Fruit fly (Drosophila melanogaster) whole organism, prepupa: ENCODE data around the gene lili.

ENCODE experiments used
- CG10631 ChIP-seq: fragments of 200-800 bp; sonication (Bioruptor generic); optimal IDR thresholded peaks from 2 replicates; lab custom pipeline; 2016; ENCODE audit warnings: missing biosample characterization, missing genetic modification characterization
- CG10669 ChIP-seq: fragments of 200-800 bp; sonication (Bioruptor generic); optimal IDR thresholded peaks from 3 replicates; lab custom pipeline; 2018; ENCODE audit warnings: missing biosample characterization, mild to moderate bottlenecking, missing genetic modification characterization, moderate library complexity
- CG15336 ChIP-seq: fragments of 200-800 bp; sonication (Bioruptor generic); IDR thresholded peaks from 2 replicates; pipeline ENCODE4 v1.3.6; 2022; ENCODE audit warnings: missing biosample characterization, missing genetic modification characterization
- CG1621 ChIP-seq: fragments of 200-800 bp; sonication (Bioruptor generic); optimal IDR thresholded peaks from 3 replicates; lab custom pipeline; 2018; ENCODE audit warnings: missing biosample characterization, mild to moderate bottlenecking, missing genetic modification characterization
- CG16779 ChIP-seq: fragments of 200-800 bp; sonication (Bioruptor generic); optimal IDR thresholded peaks from 3 replicates; lab custom pipeline; 2017; ENCODE audit warnings: missing biosample characterization, mild to moderate bottlenecking, missing genetic modification characterization
- CG3032 ChIP-seq: fragments of 200-800 bp; optimal IDR thresholded peaks from 2 replicates; lab custom pipeline; 2019; ENCODE audit warnings: missing biosample characterization, mild to moderate bottlenecking, missing genetic modification characterization, moderate library complexity
- CG32006 ChIP-seq: fragments of 200-800 bp; sonication (Bioruptor generic); optimal IDR thresholded peaks from 3 replicates; lab custom pipeline; 2017; ENCODE audit warnings: missing biosample characterization, mild to moderate bottlenecking, missing genetic modification characterization
- CG4318 ChIP-seq: fragments of 200-800 bp; sonication (Bioruptor generic); optimal IDR thresholded peaks from 3 replicates; lab custom pipeline; 2017; ENCODE audit warnings: missing biosample characterization, mild to moderate bottlenecking, missing genetic modification characterization
- CG6276 ChIP-seq: fragments of 200-800 bp; sonication (Bioruptor generic); optimal IDR thresholded peaks from 2 replicates; lab custom pipeline; 2017; ENCODE audit warnings: missing biosample characterization, mild to moderate bottlenecking, missing genetic modification characterization
- CG6808 ChIP-seq: fragments of 200-800 bp; sonication (Bioruptor generic); optimal IDR thresholded peaks from 3 replicates; lab custom pipeline; 2017; ENCODE audit warnings: missing biosample characterization, missing genetic modification characterization, mild to moderate bottlenecking, moderate library complexity, missing genetic modification reagents
- CG6854 ChIP-seq: fragments of 200-800 bp; sonication (Bioruptor generic); optimal IDR thresholded peaks from 2 replicates; lab custom pipeline; 2017; ENCODE audit warnings: missing biosample characterization, mild to moderate bottlenecking, missing genetic modification characterization
- CG8119 ChIP-seq: fragments of 200-800 bp; sonication (Bioruptor generic); IDR thresholded peaks from 3 replicates; pipeline ENCODE4 v1.3.6; 2022; ENCODE audit warnings: missing biosample characterization, missing genetic modification characterization
- CG8319 ChIP-seq: fragments of 200-800 bp; sonication (Bioruptor generic); optimal IDR thresholded peaks from 3 replicates; lab custom pipeline; 2016; ENCODE audit warnings: missing biosample characterization, missing genetic modification characterization
- CG8632 ChIP-seq: fragments of 200-800 bp; sonication (Bioruptor generic); optimal IDR thresholded peaks from 3 replicates; lab custom pipeline; 2016; ENCODE audit warnings: missing biosample characterization, missing genetic modification characterization
- CG9139 ChIP-seq: fragments of 200-800 bp; sonication (Bioruptor generic); optimal IDR thresholded peaks from 3 replicates; lab custom pipeline; 2017; ENCODE audit warnings: missing biosample characterization, mild to moderate bottlenecking, missing genetic modification characterization
- Eip75B ChIP-seq: fragments of 200-800 bp; sonication (Bioruptor generic); optimal IDR thresholded peaks from 3 replicates; lab custom pipeline; 2016; ENCODE audit warnings: missing biosample characterization, missing genetic modification characterization
- Eip78C ChIP-seq: fragments of 200-800 bp; sonication (Bioruptor generic); peaks from one replicate; lab custom pipeline; 2016; ENCODE audit warnings: missing biosample characterization, missing genetic modification characterization
- Ets21C ChIP-seq: fragments of 200-800 bp; sonication (Bioruptor generic); optimal IDR thresholded peaks from 3 replicates; lab custom pipeline; 2016; ENCODE audit warnings: missing biosample characterization, missing genetic modification characterization
- Ets96B ChIP-seq: fragments of 200-800 bp; optimal IDR thresholded peaks from 2 replicates; lab custom pipeline; 2019; ENCODE audit warnings: missing biosample characterization, mild to moderate bottlenecking, missing genetic modification characterization, moderate library complexity
- Hr38 ChIP-seq: sonication (Bioruptor generic); optimal IDR thresholded peaks from 2 replicates; lab custom pipeline; 2016; ENCODE audit warnings: missing biosample characterization, missing genetic modification characterization
- Hr39 ChIP-seq: fragments of 200-800 bp; sonication (Bioruptor generic); optimal IDR thresholded peaks from 2 replicates; lab custom pipeline; 2016; ENCODE audit warnings: missing biosample characterization, missing genetic modification characterization
- Hr4 ChIP-seq: fragments of 200-800 bp; sonication (Bioruptor generic); optimal IDR thresholded peaks from 3 replicates; lab custom pipeline; 2016; ENCODE audit warnings: missing biosample characterization, missing genetic modification characterization
- Lpt ChIP-seq: fragments of 200-800 bp; sonication (Bioruptor generic); optimal IDR thresholded peaks from 3 replicates; lab custom pipeline; 2016; ENCODE audit warnings: missing biosample characterization, missing genetic modification characterization
- Met ChIP-seq: fragments of 200-800 bp; sonication (Bioruptor generic); optimal IDR thresholded peaks from 3 replicates; lab custom pipeline; 2016; ENCODE audit warnings: missing biosample characterization, missing genetic modification characterization
- OdsH ChIP-seq: fragments of 200-800 bp; sonication (Bioruptor generic); optimal IDR thresholded peaks from 3 replicates; lab custom pipeline; 2016; ENCODE audit warnings: missing biosample characterization, missing genetic modification characterization
- Sox102F ChIP-seq: fragments of 200-800 bp; sonication (Bioruptor generic); optimal IDR thresholded peaks from 2 replicates; lab custom pipeline; 2016; ENCODE audit warnings: missing biosample characterization, mild to moderate bottlenecking, missing genetic modification characterization
- Sox14 ChIP-seq: fragments of 200-800 bp; sonication (Bioruptor generic); optimal IDR thresholded peaks from 3 replicates; lab custom pipeline; 2016; ENCODE audit warnings: missing biosample characterization, missing genetic modification characterization
- Sox15 ChIP-seq: fragments of 200-800 bp; sonication (Bioruptor generic); optimal IDR thresholded peaks from 3 replicates; lab custom pipeline; 2016; ENCODE audit warnings: missing biosample characterization, missing genetic modification characterization
- achi ChIP-seq: fragments of 200-800 bp; sonication (Bioruptor generic); optimal IDR thresholded peaks from 3 replicates; lab custom pipeline; 2016; ENCODE audit warnings: missing biosample characterization, missing genetic modification characterization
- acj6 ChIP-seq: fragments of 200-800 bp; sonication (Bioruptor generic); optimal IDR thresholded peaks from 3 replicates; lab custom pipeline; 2016; ENCODE audit warnings: missing biosample characterization, missing genetic modification characterization
- cyc ChIP-seq: fragments of 200-800 bp; sonication (Bioruptor generic); optimal IDR thresholded peaks from 3 replicates; lab custom pipeline; 2016; ENCODE audit warnings: missing biosample characterization, missing genetic modification characterization
- dac ChIP-seq: fragments of 200-800 bp; sonication (Bioruptor generic); optimal IDR thresholded peaks from 2 replicates; lab custom pipeline; 2017; ENCODE audit warnings: missing biosample characterization, mild to moderate bottlenecking, missing genetic modification characterization
- dsx ChIP-seq: fragments of 200-800 bp; optimal IDR thresholded peaks from 3 replicates; lab custom pipeline; 2019; ENCODE audit warnings: missing biosample characterization, mild to moderate bottlenecking, missing genetic modification characterization, moderate library complexity; ENCODE audit not compliant: poor library complexity, severe bottlenecking
- eg ChIP-seq: fragments of 200-800 bp; sonication (Bioruptor generic); IDR thresholded peaks from 3 replicates; pipeline ENCODE4 v1.3.6; 2022; ENCODE audit warnings: missing biosample characterization, missing genetic modification characterization
- esn ChIP-seq: fragments of 200-800 bp; sonication (Bioruptor generic); optimal IDR thresholded peaks from 2 replicates; lab custom pipeline; 2016; ENCODE audit warnings: missing biosample characterization, mild to moderate bottlenecking, missing genetic modification characterization, moderate library complexity
- fd59A ChIP-seq: fragments of 200-800 bp; sonication (Bioruptor generic); optimal IDR thresholded peaks from 2 replicates; lab custom pipeline; 2017; ENCODE audit warnings: missing biosample characterization, mild to moderate bottlenecking, missing genetic modification characterization, missing genetic modification reagents
- lz ChIP-seq: fragments of 200-800 bp; sonication (Bioruptor generic); optimal IDR thresholded peaks from 3 replicates; lab custom pipeline; 2016; ENCODE audit warnings: missing biosample characterization, missing genetic modification characterization
- net ChIP-seq: fragments of 200-800 bp; sonication (Bioruptor generic); optimal IDR thresholded peaks from 3 replicates; lab custom pipeline; 2016; ENCODE audit warnings: missing biosample characterization, missing genetic modification characterization
- pdm3 ChIP-seq: fragments of 200-800 bp; sonication (Bioruptor generic); optimal IDR thresholded peaks from 3 replicates; lab custom pipeline; 2016; ENCODE audit warnings: missing biosample characterization, missing genetic modification characterization
- salr ChIP-seq, 2 experiments: fragments of 200-800 bp; sonication (Bioruptor generic); optimal IDR thresholded peaks; 3 replicates each; lab custom pipeline; 2016 to 2018; ENCODE audit warnings: missing biosample characterization in 2 of 2, missing genetic modification characterization in 2 of 2, mild to moderate bottlenecking in 1 of 2
- ss ChIP-seq, 2 experiments: fragments of 200-800 bp; sonication (Bioruptor generic); optimal IDR thresholded peaks; 2 replicates in 1 of 2; 3 replicates in 1 of 2; lab custom pipeline; 2017 to 2018; ENCODE audit warnings: mild to moderate bottlenecking in 2 of 2, missing biosample characterization in 2 of 2, missing genetic modification characterization in 2 of 2, moderate library complexity in 1 of 2
- svp ChIP-seq: fragments of 200-800 bp; sonication (Bioruptor generic); peaks from one replicate; lab custom pipeline; 2016; ENCODE audit warnings: missing biosample characterization, missing genetic modification characterization
- vri ChIP-seq: fragments of 200-800 bp; sonication (Bioruptor generic); optimal IDR thresholded peaks from 3 replicates; lab custom pipeline; 2016; ENCODE audit warnings: missing biosample characterization, mild to moderate bottlenecking, missing genetic modification characterization

lili gene

dm6 chr3R:24787042-24787565 lies 26.7 kb downstream of the lili start, which contains the start of gene CG5805 (continued):
- TF ChIP-seq Sox15 (GFP tag; lab: Kevin White, UChicago) (peak; percentile 52), CG6808 (GFP tag; lab: Kevin White, UChicago) (peak; percentile 15), Sox102F (GFP tag; lab: Kevin White, UChicago) (peak; percentile 31), CG10669 (GFP tag; lab: Kevin White, UChicago) (peak; percentile 61), CG6276 (GFP tag; lab: Kevin White, UChicago) (no peak), net (GFP tag; lab: Kevin White, UChicago) (peak; percentile 39), CG1621 (tag; lab: Kevin White, UChicago) (peak; percentile 55), CG16779 (tag; lab: Kevin White, UChicago) (no peak), Eip75B (GFP tag; lab: Kevin White, UChicago) (peak; percentile 36), vri (GFP tag; lab: Kevin White, UChicago) (peak; percentile 98), Eip78C (peak; percentile 91), ss (GFP tag; optimal IDR thresholded peaks at IDR 0.05; lab: Kevin White, UChicago) (peak in 1 of 2 experiments; percentile 29), Ets96B (tag; lab: Kevin White, UChicago) (no peak), CG3032 (no peak), eg (GFP tag; lab: Robert Waterston, UW) (peak; percentile 75), Sox14 (GFP tag; lab: Kevin White, UChicago) (peak; percentile 59), dac (peak; percentile 4), CG9139 (no peak), pdm3 (GFP tag; lab: Kevin White, UChicago) (peak; percentile 64), Ets21C (GFP tag; lab: Kevin White, UChicago) (peak; percentile 45), CG32006 (GFP tag; lab: Kevin White, UChicago) (peak; percentile 16), Hr38 (no peak), lz (GFP tag; lab: Kevin White, UChicago) (peak; percentile 70), CG6854 (GFP tag; lab: Kevin White, UChicago) (no peak), CG4318 (GFP tag; lab: Kevin White, UChicago) (no peak), Hr39 (peak; percentile 72), CG8632 (GFP tag; lab: Kevin White, UChicago) (peak; percentile 23), esn (GFP tag; lab: Kevin White, UChicago) (peak; percentile 78), dsx (no peak), achi (GFP tag; lab: Kevin White, UChicago) (peak; percentile 70), Met (GFP tag; lab: Kevin White, UChicago) (peak; percentile 77), cyc (GFP tag; lab: Kevin White, UChicago) (peak; percentile 66), salr (GFP tag; optimal IDR thresholded peaks at IDR 0.05; lab: Kevin White, UChicago) (peak in 1 of 2 experiments; percentile 71), acj6 (GFP tag; lab: Kevin White, UChicago) (peak; percentile 58), CG10631 (no peak), svp (GFP tag; lab: Kevin White, UChicago) (peak; percentile 80)

dm6 chr3R:24778218-24778739 lies 35.5 kb downstream of the lili start:
- TF ChIP-seq eg (GFP tag; lab: Robert Waterston, UW) (peak; percentile 7; the same call in 1 of the 3 replicates), Met (GFP tag; lab: Kevin White, UChicago) (no peak), Eip78C (peak; percentile 35), svp (GFP tag; lab: Kevin White, UChicago) (peak; percentile 67), CG8319 (GFP tag; lab: Kevin White, UChicago) (no peak)

DNA sequence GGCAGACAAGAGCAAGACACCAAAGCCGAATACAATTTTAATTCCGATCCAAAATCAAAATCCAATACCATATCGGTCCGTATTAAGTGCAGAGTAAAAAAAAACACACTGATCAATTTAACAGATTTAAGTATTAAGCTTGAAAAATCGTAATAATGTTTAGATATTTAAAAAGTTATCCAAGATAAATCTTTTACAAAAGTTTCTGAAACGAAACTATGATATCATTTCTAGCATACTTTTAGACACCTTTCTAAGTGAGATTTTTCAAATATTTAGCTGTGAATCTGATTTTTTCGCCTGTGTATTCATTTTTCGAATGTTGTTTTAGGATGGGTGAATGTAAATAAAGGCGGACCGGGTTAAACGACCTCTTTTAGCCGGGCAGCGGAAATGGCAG lies 36.7 kb downstream of the lili start:
- TF ChIP-seq OdsH (peak; percentile 20), CG8119 (GFP tag; lab: Robert Waterston, UW) (peak; percentile 77), Hr4 (GFP tag; lab: Kevin White, UChicago) (peak; percentile 89), CG15336 (GFP tag; lab: Robert Waterston, UW) (peak; percentile 59; the same call in 1 of the 2 replicates), CG4318 (GFP tag; lab: Kevin White, UChicago) (peak; percentile 70), Eip78C (peak; percentile 80), net (GFP tag; lab: Kevin White, UChicago) (peak; percentile 3), Lpt (GFP tag; lab: Kevin White, UChicago) (peak; percentile 12), CG1621 (tag; lab: Kevin White, UChicago) (no peak), CG6808 (GFP tag; lab: Kevin White, UChicago) (no peak), CG6854 (GFP tag; lab: Kevin White, UChicago) (no peak), fd59A (GFP tag; lab: Kevin White, UChicago) (no peak), vri (GFP tag; lab: Kevin White, UChicago) (no peak), CG32006 (GFP tag; lab: Kevin White, UChicago) (peak; percentile 84), achi (GFP tag; lab: Kevin White, UChicago) (peak; percentile 12), svp (GFP tag; lab: Kevin White, UChicago) (peak; percentile 32), pdm3 (GFP tag; lab: Kevin White, UChicago) (peak; percentile 5)
